Fruit fly (Drosophila melanogaster) whole organism, prepupa: ENCODE results near the gene ex.

Experiments
- Blimp-1 ChIP-seq: fragments of 200-800 bp; sonication (Bioruptor generic); optimal IDR thresholded peaks from 3 replicates; lab custom pipeline; 2017; ENCODE audit warnings: missing biosample characterization, missing genetic modification characterization, mild to moderate bottlenecking, moderate library complexity, missing genetic modification reagents
- CG10631 ChIP-seq: fragments of 200-800 bp; sonication (Bioruptor generic); optimal IDR thresholded peaks from 2 replicates; lab custom pipeline; 2016; ENCODE audit warnings: missing biosample characterization, missing genetic modification characterization
- CG10669 ChIP-seq: fragments of 200-800 bp; sonication (Bioruptor generic); optimal IDR thresholded peaks from 3 replicates; lab custom pipeline; 2018; ENCODE audit warnings: missing biosample characterization, mild to moderate bottlenecking, missing genetic modification characterization, moderate library complexity
- CG11762 ChIP-seq: fragments of 200-800 bp; sonication (Bioruptor generic); optimal IDR thresholded peaks from 3 replicates; lab custom pipeline; 2016; ENCODE audit warnings: missing biosample characterization, missing genetic modification characterization; ENCODE audit not compliant: insufficient read depth
- CG11902 ChIP-seq: fragments of 200-800 bp; sonication (Bioruptor generic); optimal IDR thresholded peaks from 3 replicates; lab custom pipeline; 2016; ENCODE audit warnings: missing biosample characterization, missing genetic modification characterization
- CG15336 ChIP-seq: fragments of 200-800 bp; sonication (Bioruptor generic); IDR thresholded peaks from 2 replicates; pipeline ENCODE4 v1.3.6; 2022; ENCODE audit warnings: missing biosample characterization, missing genetic modification characterization
- CG16779 ChIP-seq: fragments of 200-800 bp; sonication (Bioruptor generic); optimal IDR thresholded peaks from 3 replicates; lab custom pipeline; 2017; ENCODE audit warnings: missing biosample characterization, mild to moderate bottlenecking, missing genetic modification characterization
- CG3032 ChIP-seq: fragments of 200-800 bp; optimal IDR thresholded peaks from 2 replicates; lab custom pipeline; 2019; ENCODE audit warnings: missing biosample characterization, mild to moderate bottlenecking, missing genetic modification characterization, moderate library complexity
- CG31627 ChIP-seq: fragments of 200-800 bp; sonication (Bioruptor generic); optimal IDR thresholded peaks from 3 replicates; lab custom pipeline; 2016; ENCODE audit warnings: missing biosample characterization, missing genetic modification characterization
- CG32006 ChIP-seq: fragments of 200-800 bp; sonication (Bioruptor generic); optimal IDR thresholded peaks from 3 replicates; lab custom pipeline; 2017; ENCODE audit warnings: missing biosample characterization, mild to moderate bottlenecking, missing genetic modification characterization
- CG4318 ChIP-seq: fragments of 200-800 bp; sonication (Bioruptor generic); optimal IDR thresholded peaks from 3 replicates; lab custom pipeline; 2017; ENCODE audit warnings: missing biosample characterization, mild to moderate bottlenecking, missing genetic modification characterization
- CG6276 ChIP-seq: fragments of 200-800 bp; sonication (Bioruptor generic); optimal IDR thresholded peaks from 2 replicates; lab custom pipeline; 2017; ENCODE audit warnings: missing biosample characterization, mild to moderate bottlenecking, missing genetic modification characterization
- CG6792 ChIP-seq: fragments of 200-800 bp; sonication (Bioruptor generic); optimal IDR thresholded peaks from 3 replicates; lab custom pipeline; 2016; ENCODE audit warnings: missing biosample characterization, missing genetic modification characterization
- CG6808 ChIP-seq: fragments of 200-800 bp; sonication (Bioruptor generic); optimal IDR thresholded peaks from 3 replicates; lab custom pipeline; 2017; ENCODE audit warnings: missing biosample characterization, missing genetic modification characterization, mild to moderate bottlenecking, moderate library complexity, missing genetic modification reagents
- CG6854 ChIP-seq: fragments of 200-800 bp; sonication (Bioruptor generic); optimal IDR thresholded peaks from 2 replicates; lab custom pipeline; 2017; ENCODE audit warnings: missing biosample characterization, mild to moderate bottlenecking, missing genetic modification characterization
- CG7368 ChIP-seq: fragments of 200-800 bp; sonication (Bioruptor generic); optimal IDR thresholded peaks from 3 replicates; lab custom pipeline; 2016; ENCODE audit warnings: missing biosample characterization, missing genetic modification characterization
- CG8119 ChIP-seq: fragments of 200-800 bp; sonication (Bioruptor generic); IDR thresholded peaks from 3 replicates; pipeline ENCODE4 v1.3.6; 2022; ENCODE audit warnings: missing biosample characterization, missing genetic modification characterization
- CG8319 ChIP-seq: fragments of 200-800 bp; sonication (Bioruptor generic); optimal IDR thresholded peaks from 3 replicates; lab custom pipeline; 2016; ENCODE audit warnings: missing biosample characterization, missing genetic modification characterization
- CG8632 ChIP-seq: fragments of 200-800 bp; sonication (Bioruptor generic); optimal IDR thresholded peaks from 3 replicates; lab custom pipeline; 2016; ENCODE audit warnings: missing biosample characterization, missing genetic modification characterization
- CG9139 ChIP-seq: fragments of 200-800 bp; sonication (Bioruptor generic); optimal IDR thresholded peaks from 3 replicates; lab custom pipeline; 2017; ENCODE audit warnings: missing biosample characterization, mild to moderate bottlenecking, missing genetic modification characterization
- Eip75B ChIP-seq: fragments of 200-800 bp; sonication (Bioruptor generic); optimal IDR thresholded peaks from 3 replicates; lab custom pipeline; 2016; ENCODE audit warnings: missing biosample characterization, missing genetic modification characterization
- Eip93F ChIP-seq: fragments of 200-800 bp; sonication (Bioruptor generic); optimal IDR thresholded peaks from 2 replicates; lab custom pipeline; 2016; ENCODE audit warnings: missing biosample characterization, mild to moderate bottlenecking, missing genetic modification characterization
- Ets21C ChIP-seq: fragments of 200-800 bp; sonication (Bioruptor generic); optimal IDR thresholded peaks from 3 replicates; lab custom pipeline; 2016; ENCODE audit warnings: missing biosample characterization, missing genetic modification characterization
- Ets96B ChIP-seq: fragments of 200-800 bp; optimal IDR thresholded peaks from 2 replicates; lab custom pipeline; 2019; ENCODE audit warnings: missing biosample characterization, mild to moderate bottlenecking, missing genetic modification characterization, moderate library complexity
- Gug ChIP-seq: fragments of 200-800 bp; sonication (Bioruptor generic); IDR thresholded peaks from 2 replicates; pipeline ENCODE4 v1.3.6; 2022; ENCODE audit warnings: missing biosample characterization, missing genetic modification characterization
- Hr38 ChIP-seq: sonication (Bioruptor generic); optimal IDR thresholded peaks from 2 replicates; lab custom pipeline; 2016; ENCODE audit warnings: missing biosample characterization, missing genetic modification characterization
- Hr39 ChIP-seq: fragments of 200-800 bp; sonication (Bioruptor generic); optimal IDR thresholded peaks from 2 replicates; lab custom pipeline; 2016; ENCODE audit warnings: missing biosample characterization, missing genetic modification characterization
- Hr4 ChIP-seq: fragments of 200-800 bp; sonication (Bioruptor generic); optimal IDR thresholded peaks from 3 replicates; lab custom pipeline; 2016; ENCODE audit warnings: missing biosample characterization, missing genetic modification characterization
- Lpt ChIP-seq: fragments of 200-800 bp; sonication (Bioruptor generic); optimal IDR thresholded peaks from 3 replicates; lab custom pipeline; 2016; ENCODE audit warnings: missing biosample characterization, missing genetic modification characterization
- Met ChIP-seq: fragments of 200-800 bp; sonication (Bioruptor generic); optimal IDR thresholded peaks from 3 replicates; lab custom pipeline; 2016; ENCODE audit warnings: missing biosample characterization, missing genetic modification characterization
- Smox ChIP-seq: fragments of 200-800 bp; sonication (Bioruptor generic); optimal IDR thresholded peaks from 3 replicates; lab custom pipeline; 2016; ENCODE audit warnings: missing biosample characterization, missing genetic modification characterization
- Sox102F ChIP-seq: fragments of 200-800 bp; sonication (Bioruptor generic); optimal IDR thresholded peaks from 2 replicates; lab custom pipeline; 2016; ENCODE audit warnings: missing biosample characterization, mild to moderate bottlenecking, missing genetic modification characterization
- Sox14 ChIP-seq: fragments of 200-800 bp; sonication (Bioruptor generic); optimal IDR thresholded peaks from 3 replicates; lab custom pipeline; 2016; ENCODE audit warnings: missing biosample characterization, missing genetic modification characterization
- Sox15 ChIP-seq: fragments of 200-800 bp; sonication (Bioruptor generic); optimal IDR thresholded peaks from 3 replicates; lab custom pipeline; 2016; ENCODE audit warnings: missing biosample characterization, missing genetic modification characterization
- achi ChIP-seq: fragments of 200-800 bp; sonication (Bioruptor generic); optimal IDR thresholded peaks from 3 replicates; lab custom pipeline; 2016; ENCODE audit warnings: missing biosample characterization, missing genetic modification characterization
- acj6 ChIP-seq: fragments of 200-800 bp; sonication (Bioruptor generic); optimal IDR thresholded peaks from 3 replicates; lab custom pipeline; 2016; ENCODE audit warnings: missing biosample characterization, missing genetic modification characterization
- cyc ChIP-seq: fragments of 200-800 bp; sonication (Bioruptor generic); optimal IDR thresholded peaks from 3 replicates; lab custom pipeline; 2016; ENCODE audit warnings: missing biosample characterization, missing genetic modification characterization
- eg ChIP-seq: fragments of 200-800 bp; sonication (Bioruptor generic); IDR thresholded peaks from 3 replicates; pipeline ENCODE4 v1.3.6; 2022; ENCODE audit warnings: missing biosample characterization, missing genetic modification characterization
- esn ChIP-seq: fragments of 200-800 bp; sonication (Bioruptor generic); optimal IDR thresholded peaks from 2 replicates; lab custom pipeline; 2016; ENCODE audit warnings: missing biosample characterization, mild to moderate bottlenecking, missing genetic modification characterization, moderate library complexity
- fd59A ChIP-seq: fragments of 200-800 bp; sonication (Bioruptor generic); optimal IDR thresholded peaks from 2 replicates; lab custom pipeline; 2017; ENCODE audit warnings: missing biosample characterization, mild to moderate bottlenecking, missing genetic modification characterization, missing genetic modification reagents
- fd85E ChIP-seq: fragments of 200-800 bp; sonication (Bioruptor generic); optimal IDR thresholded peaks from 3 replicates; lab custom pipeline; 2016; ENCODE audit warnings: missing biosample characterization, missing genetic modification characterization
- fkh ChIP-seq: fragments of 200-800 bp; sonication (Bioruptor generic); optimal IDR thresholded peaks from 3 replicates; lab custom pipeline; 2017; ENCODE audit warnings: missing biosample characterization, mild to moderate bottlenecking, missing genetic modification characterization, moderate library complexity
- lz ChIP-seq: fragments of 200-800 bp; sonication (Bioruptor generic); optimal IDR thresholded peaks from 3 replicates; lab custom pipeline; 2016; ENCODE audit warnings: missing biosample characterization, missing genetic modification characterization
- net ChIP-seq: fragments of 200-800 bp; sonication (Bioruptor generic); optimal IDR thresholded peaks from 3 replicates; lab custom pipeline; 2016; ENCODE audit warnings: missing biosample characterization, missing genetic modification characterization
- pdm3 ChIP-seq: fragments of 200-800 bp; sonication (Bioruptor generic); optimal IDR thresholded peaks from 3 replicates; lab custom pipeline; 2016; ENCODE audit warnings: missing biosample characterization, missing genetic modification characterization
- spab ChIP-seq: fragments of 200-800 bp; sonication (Bioruptor generic); optimal IDR thresholded peaks from 2 replicates; lab custom pipeline; 2017; ENCODE audit warnings: missing biosample characterization, mild to moderate bottlenecking, missing genetic modification characterization, missing genetic modification reagents
- ss ChIP-seq, 2 experiments: fragments of 200-800 bp; sonication (Bioruptor generic); optimal IDR thresholded peaks; 2 replicates in 1 of 2; 3 replicates in 1 of 2; lab custom pipeline; 2017 to 2018; ENCODE audit warnings: mild to moderate bottlenecking in 2 of 2, missing biosample characterization in 2 of 2, missing genetic modification characterization in 2 of 2, moderate library complexity in 1 of 2
- svp ChIP-seq: fragments of 200-800 bp; sonication (Bioruptor generic); peaks from one replicate; lab custom pipeline; 2016; ENCODE audit warnings: missing biosample characterization, missing genetic modification characterization
- topi ChIP-seq: fragments of 200-800 bp; sonication (Bioruptor generic); optimal IDR thresholded peaks from 3 replicates; lab custom pipeline; 2016; ENCODE audit warnings: missing biosample characterization, missing genetic modification characterization
- vri ChIP-seq: fragments of 200-800 bp; sonication (Bioruptor generic); optimal IDR thresholded peaks from 3 replicates; lab custom pipeline; 2016; ENCODE audit warnings: missing biosample characterization, mild to moderate bottlenecking, missing genetic modification characterization

The ex gene

DNA sequence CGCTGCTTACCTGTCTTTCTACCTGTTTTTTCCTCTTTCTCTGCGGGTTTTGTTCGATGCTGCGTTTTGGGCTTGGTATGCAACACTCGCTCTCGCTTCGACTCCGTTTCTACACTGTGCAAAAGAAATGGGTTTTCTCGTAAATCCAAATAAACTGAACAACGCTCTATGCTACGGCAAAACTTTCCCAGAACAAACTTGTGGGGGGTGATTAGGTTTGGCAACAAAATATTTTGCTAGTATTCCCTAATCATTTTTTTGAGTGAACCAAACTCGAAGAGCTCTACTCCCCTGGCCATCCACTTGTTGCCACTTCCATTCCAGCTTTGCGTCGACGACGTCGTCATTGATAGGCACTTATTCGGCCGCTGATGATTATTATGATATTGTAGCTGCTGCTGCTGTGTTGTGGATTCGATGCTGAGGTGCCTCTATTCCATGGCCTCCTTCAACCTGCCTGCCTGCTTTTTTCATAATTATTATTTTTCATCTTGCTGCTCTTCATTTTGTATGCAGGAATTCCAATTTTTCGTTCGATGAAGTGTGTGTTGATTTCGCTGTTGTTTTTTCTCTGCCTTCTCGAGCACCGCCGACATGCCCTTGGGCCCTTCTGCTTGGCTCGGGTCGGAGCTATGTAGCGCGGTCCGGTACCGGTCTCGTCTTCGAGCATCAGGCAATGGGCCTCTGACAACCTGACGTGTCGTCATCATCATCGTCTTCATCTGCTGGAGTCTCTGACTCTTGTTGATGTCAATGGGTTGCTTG, 11.1 kb downstream of the ex start:
- TF ChIP-seq fkh (no peak), CG16779 (tag; lab: Kevin White, UChicago) (peak; percentile 87), CG6808 (peak; percentile 93), spab (GFP tag; lab: Kevin White, UChicago) (peak; percentile 96), CG6854 (GFP tag; lab: Kevin White, UChicago) (peak; percentile 92), CG3032 (tag; lab: Kevin White, UChicago) (peak; percentile 96), fd85E (GFP tag; lab: Kevin White, UChicago) (peak; percentile 95), Blimp-1 (GFP tag; lab: Kevin White, UChicago) (peak; percentile 84), vri (GFP tag; lab: Kevin White, UChicago) (peak; percentile 95), ss (GFP tag; optimal IDR thresholded peaks at IDR 0.05; lab: Kevin White, UChicago) (peak; percentile 70 to 95), Sox102F (GFP tag; lab: Kevin White, UChicago) (peak; percentile 97), pdm3 (peak; percentile 98), topi (GFP tag; lab: Kevin White, UChicago) (peak; percentile 98), CG31627 (GFP tag; lab: Kevin White, UChicago) (peak; percentile 98), CG8319 (GFP tag; lab: Kevin White, UChicago) (peak; percentile 95), svp (GFP tag; lab: Kevin White, UChicago) (peak; percentile 98), fd59A (peak; percentile 95), Ets96B (tag; lab: Kevin White, UChicago) (peak; percentile 96), CG15336 (GFP tag; lab: Robert Waterston, UW) (peak; percentile 95), Smox (peak; percentile 96), eg (peak; percentile 95), Hr39 (GFP tag; lab: Kevin White, UChicago) (peak; percentile 97), CG8632 (GFP tag; lab: Kevin White, UChicago) (peak; percentile 96), cyc (GFP tag; lab: Kevin White, UChicago) (peak; percentile 98), CG4318 (GFP tag; lab: Kevin White, UChicago) (peak; percentile 90), CG7368 (peak; percentile 98), Sox15 (GFP tag; lab: Kevin White, UChicago) (peak; percentile 95), Hr4 (GFP tag; lab: Kevin White, UChicago) (peak; percentile 97), CG11762 (GFP tag; lab: Kevin White, UChicago) (peak; percentile 93), achi (GFP tag; lab: Kevin White, UChicago) (peak; percentile 96), CG6276 (GFP tag; lab: Kevin White, UChicago) (peak; percentile 93), CG11902 (peak; percentile 97), Lpt (GFP tag; lab: Kevin White, UChicago) (peak; percentile 96), Met (GFP tag; lab: Kevin White, UChicago) (peak; percentile 98), CG10669 (peak; percentile 96), CG8119 (GFP tag; lab: Robert Waterston, UW) (peak; percentile 95), Eip93F (GFP tag; lab: Kevin White, UChicago) (peak; percentile 91), CG10631 (GFP tag; lab: Kevin White, UChicago) (peak; percentile 96), lz (GFP tag; lab: Kevin White, UChicago) (peak; percentile 97), CG32006 (GFP tag; lab: Kevin White, UChicago) (peak; percentile 95), net (peak; percentile 96), Ets21C (GFP tag; lab: Kevin White, UChicago) (peak; percentile 95), Gug (GFP tag; lab: Robert Waterston, UW) (peak; percentile 87), Sox14 (peak; percentile 97), esn (peak; percentile 98), CG6792 (GFP tag; lab: Kevin White, UChicago) (peak; percentile 98), acj6 (GFP tag; lab: Kevin White, UChicago) (peak; percentile 97), CG9139 (GFP tag; lab: Kevin White, UChicago) (peak; percentile 89), Hr38 (GFP tag; lab: Kevin White, UChicago) (peak; percentile 79), Eip75B (GFP tag; lab: Kevin White, UChicago) (peak; percentile 97)
